Fruit fly (Drosophila melanogaster) whole organism, embryonic: ENCODE data around the gene Cyp4d14.

Source experiments
- Ada2b ChIP-seq: fragments of 200-800 bp; sonication (Bioruptor generic); IDR thresholded peaks from 2 replicates; pipeline ENCODE4 v1.3.6; 2022; ENCODE audit warnings: missing biosample characterization, missing genetic modification characterization
- Adf1 ChIP-seq: fragments of 200-800 bp; sonication (Bioruptor generic); IDR thresholded peaks from 2 replicates; pipeline ENCODE4 v1.3.6; 2022; ENCODE audit warnings: missing biosample characterization, missing genetic modification characterization
- B-H1 ChIP-seq: fragments of 200-800 bp; sonication (Bioruptor generic); IDR thresholded peaks from 3 replicates; pipeline ENCODE4 v1.3.6; 2022; ENCODE audit warnings: missing biosample characterization, missing genetic modification characterization
- Bdp1 ChIP-seq: fragments of 200-800 bp; sonication (Bioruptor generic); optimal IDR thresholded peaks from 3 replicates; lab custom pipeline; 2016; ENCODE audit warnings: missing biosample characterization, missing genetic modification characterization
- CG10321 ChIP-seq: fragments of 200-800 bp; sonication (Bioruptor generic); IDR thresholded peaks from 2 replicates; pipeline ENCODE4 v1.3.6; 2022; ENCODE audit warnings: missing biosample characterization, missing genetic modification characterization
- CG10979 ChIP-seq: fragments of 200-800 bp; sonication (Bioruptor generic); optimal IDR thresholded peaks from 2 replicates; lab custom pipeline; 2018; ENCODE audit warnings: missing biosample characterization, mild to moderate bottlenecking, missing genetic modification characterization, moderate library complexity
- CG12299 ChIP-seq: fragments of 200-800 bp; sonication (Bioruptor generic); optimal IDR thresholded peaks from 2 replicates; lab custom pipeline; 2018; ENCODE audit warnings: missing biosample characterization, mild to moderate bottlenecking, missing genetic modification characterization
- CG14014 ChIP-seq: fragments of 200-800 bp; sonication (Bioruptor generic); IDR thresholded peaks from 2 replicates; pipeline ENCODE4 v1.3.6; 2022; ENCODE audit warnings: missing biosample characterization, missing genetic modification characterization
- CG15696 ChIP-seq: fragments of 200-800 bp; sonication (Bioruptor generic); optimal IDR thresholded peaks from 2 replicates; lab custom pipeline; 2019; ENCODE audit warnings: missing biosample characterization, mild to moderate bottlenecking, missing genetic modification characterization, moderate library complexity
- CG1603 ChIP-seq: fragments of 200-800 bp; sonication (Bioruptor generic); optimal IDR thresholded peaks from 2 replicates; lab custom pipeline; 2019; ENCODE audit warnings: missing biosample characterization, mild to moderate bottlenecking, missing genetic modification characterization, moderate library complexity
- CG2202 ChIP-seq: fragments of 200-800 bp; sonication (Bioruptor generic); optimal IDR thresholded peaks from 2 replicates; lab custom pipeline; 2018; ENCODE audit warnings: missing biosample characterization, mild to moderate bottlenecking, missing genetic modification characterization
- CG34422 ChIP-seq: fragments of 200-800 bp; sonication (Bioruptor generic); IDR thresholded peaks from 3 replicates; pipeline ENCODE4 v1.3.6; 2022; ENCODE audit warnings: missing biosample characterization, missing genetic modification characterization
- CG3838 ChIP-seq: fragments of 200-800 bp; sonication (Bioruptor generic); optimal IDR thresholded peaks from 3 replicates; lab custom pipeline; 2016; ENCODE audit warnings: missing biosample characterization, missing genetic modification characterization
- CG4404 ChIP-seq: fragments of 200-800 bp; sonication (Bioruptor generic); IDR thresholded peaks from 2 replicates; pipeline ENCODE4 v1.3.6; 2022; ENCODE audit warnings: missing biosample characterization, missing genetic modification characterization
- CG6254 ChIP-seq: fragments of 200-800 bp; sonication (Bioruptor generic); optimal IDR thresholded peaks from 3 replicates; lab custom pipeline; 2017; ENCODE audit warnings: mild to moderate bottlenecking, missing biosample characterization, missing genetic modification reagents, missing genetic modification characterization
- CG6272 ChIP-seq: fragments of 200-800 bp; sonication (Bioruptor generic); IDR thresholded peaks from 2 replicates; pipeline ENCODE4 v1.3.6; 2022; ENCODE audit warnings: missing biosample characterization, missing genetic modification characterization
- CG8290 ChIP-seq, 3 experiments: fragments of 200-800 bp; sonication (Bioruptor generic); optimal IDR thresholded peaks; 2 replicates each; lab custom pipeline; 2016 to 2019; ENCODE audit warnings: missing biosample characterization in 3 of 3, missing genetic modification characterization in 3 of 3, mild to moderate bottlenecking in 2 of 3, moderate library complexity in 1 of 3
- CG8478 ChIP-seq: fragments of >200 bp; optimal IDR thresholded peaks from 2 replicates; lab custom pipeline; 2018
- CG9797 ChIP-seq: fragments of 200-800 bp; sonication (Bioruptor generic); optimal IDR thresholded peaks from 3 replicates; lab custom pipeline; 2018; ENCODE audit warnings: missing biosample characterization, mild to moderate bottlenecking, missing genetic modification characterization
- Camta ChIP-seq: fragments of 200-800 bp; sonication (Bioruptor generic); optimal IDR thresholded peaks from 2 replicates; lab custom pipeline; 2016; ENCODE audit warnings: missing biosample characterization, missing genetic modification characterization
- CoRest ChIP-seq: fragments of 200-800 bp; sonication (Bioruptor generic); optimal IDR thresholded peaks from 3 replicates; lab custom pipeline; 2018; ENCODE audit warnings: missing biosample characterization, mild to moderate bottlenecking, missing genetic modification characterization, moderate library complexity
- D ChIP-seq, 2 experiments: fragments of 200-800 bp in 1 of 2; fragments of >200 bp in 1 of 2; sonication (Bioruptor generic) in 1 of 2; optimal IDR thresholded peaks; 2 replicates in 1 of 2; 3 replicates in 1 of 2; lab custom pipeline; 2017; ENCODE audit warnings: mild to moderate bottlenecking in 1 of 2, missing biosample characterization in 1 of 2, missing genetic modification characterization in 1 of 2, missing genetic modification reagents in 1 of 2
- Deaf1 ChIP-seq: fragments of 200-800 bp; optimal IDR thresholded peaks from 3 replicates; lab custom pipeline; 2019; ENCODE audit warnings: missing biosample characterization, mild to moderate bottlenecking, missing genetic modification characterization, moderate library complexity
- Eip74EF ChIP-seq, 2 experiments: fragments of 200-800 bp in 1 of 2; fragments of >200 bp in 1 of 2; sonication (Bioruptor generic) in 1 of 2; optimal IDR thresholded peaks; 2 replicates each; lab custom pipeline; 2017 to 2019; ENCODE audit warnings: missing biosample characterization in 2 of 2, missing genetic modification characterization in 2 of 2, mild to moderate bottlenecking in 1 of 2, moderate library complexity in 1 of 2
- Ets97D ChIP-seq: fragments of 200-800 bp; sonication (Bioruptor generic); optimal IDR thresholded peaks from 3 replicates; lab custom pipeline; 2016; ENCODE audit warnings: missing biosample characterization, missing genetic modification characterization
- Kr ChIP-seq: fragments of 200-800 bp; sonication (Bioruptor generic); optimal IDR thresholded peaks from 2 replicates; lab custom pipeline; 2017; ENCODE audit warnings: missing biosample characterization, mild to moderate bottlenecking, missing genetic modification characterization
- Med ChIP-seq: fragments of 200-800 bp; sonication (Bioruptor generic); peaks from one replicate; lab custom pipeline; 2016; ENCODE audit warnings: missing biosample characterization, missing genetic modification characterization, mild to moderate bottlenecking, inconsistent platforms, moderate library complexity
- Myb ChIP-seq: fragments of 200-800 bp; sonication (Bioruptor generic); optimal IDR thresholded peaks from 2 replicates; lab custom pipeline; 2016; ENCODE audit warnings: missing biosample characterization, missing genetic modification characterization
- Rx ChIP-seq: fragments of 200-800 bp; sonication (Bioruptor generic); IDR thresholded peaks from 2 replicates; pipeline ENCODE4 v1.3.6; 2022; ENCODE audit warnings: missing biosample characterization, missing genetic modification characterization
- bsh ChIP-seq, 2 experiments: fragments of 200-800 bp; sonication (Bioruptor generic); optimal IDR thresholded peaks; 2 replicates each; lab custom pipeline; 2017 to 2018; ENCODE audit warnings: mild to moderate bottlenecking in 2 of 2, missing biosample characterization in 2 of 2, missing genetic modification characterization in 2 of 2, moderate library complexity in 1 of 2
- esg ChIP-seq: fragments of 200-800 bp; sonication (Bioruptor generic); conservative IDR thresholded peaks from 2 replicates; pipeline ENCODE4 v1.3.6; 2022; ENCODE audit warnings: missing biosample characterization, missing genetic modification characterization
- eve ChIP-seq, 2 experiments: fragments of >200 bp; optimal IDR thresholded peaks; 2 replicates each; lab custom pipeline; 2017; ENCODE audit warnings: missing biosample characterization in 2 of 2, missing genetic modification characterization in 2 of 2
- hbn ChIP-seq: fragments of 200-800 bp; sonication (Bioruptor generic); IDR thresholded peaks from 2 replicates; pipeline ENCODE4 v1.3.6; 2022; ENCODE audit warnings: missing biosample characterization, missing genetic modification characterization; ENCODE audit not compliant: partially characterized antibody
- inv ChIP-seq: fragments of 200-800 bp; sonication (Bioruptor generic); IDR thresholded peaks from 2 replicates; pipeline ENCODE4 v1.3.6; 2022; ENCODE audit warnings: missing biosample characterization, missing genetic modification characterization; ENCODE audit not compliant: partially characterized antibody
- nom ChIP-seq: fragments of 200-800 bp; sonication (Bioruptor generic); optimal IDR thresholded peaks from 2 replicates; lab custom pipeline; 2017; ENCODE audit warnings: missing biosample characterization, missing genetic modification characterization, mild to moderate bottlenecking, moderate library complexity, missing genetic modification reagents
- org-1 ChIP-seq: fragments of 200-800 bp; sonication (Bioruptor generic); optimal IDR thresholded peaks from 2 replicates; lab custom pipeline; 2017; ENCODE audit warnings: missing biosample characterization, missing genetic modification characterization
- pnt ChIP-seq: fragments of 200-800 bp; sonication (Bioruptor generic); optimal IDR thresholded peaks from 3 replicates; lab custom pipeline; 2016; ENCODE audit warnings: missing biosample characterization, missing genetic modification characterization
- sd ChIP-seq: fragments of 200-800 bp; sonication (Bioruptor generic); optimal IDR thresholded peaks from 3 replicates; lab custom pipeline; 2018; ENCODE audit warnings: missing biosample characterization, mild to moderate bottlenecking, missing genetic modification characterization, moderate library complexity
- sens ChIP-seq: fragments of 200-800 bp; sonication (Bioruptor generic); peaks from one replicate; lab custom pipeline; 2016; ENCODE audit warnings: missing biosample characterization, missing genetic modification characterization
- seq ChIP-seq: fragments of 200-800 bp; sonication (Bioruptor generic); IDR thresholded peaks from 2 replicates; pipeline ENCODE4 v1.3.6; 2022; ENCODE audit warnings: missing biosample characterization, missing genetic modification characterization
- sob ChIP-seq: fragments of 200-800 bp; sonication (Bioruptor generic); IDR thresholded peaks from 2 replicates; pipeline ENCODE4 v1.3.6; 2022; ENCODE audit warnings: missing biosample characterization, missing genetic modification characterization
- stc ChIP-seq: fragments of 200-800 bp; sonication (Bioruptor generic); IDR thresholded peaks from 2 replicates; pipeline ENCODE4 v1.3.6; 2022; ENCODE audit warnings: missing biosample characterization, missing genetic modification characterization
- ttk ChIP-seq: fragments of 200-800 bp; sonication (Bioruptor generic); IDR thresholded peaks from 2 replicates; pipeline ENCODE4 v2.1.2; 2022; ENCODE audit warnings: missing biosample characterization, missing genetic modification characterization
- unpg ChIP-seq: fragments of 200-800 bp; sonication (Bioruptor generic); optimal IDR thresholded peaks from 3 replicates; lab custom pipeline; 2018; ENCODE audit warnings: missing biosample characterization, mild to moderate bottlenecking, missing genetic modification characterization, moderate library complexity
- vvl ChIP-seq: fragments of 200-800 bp; sonication (Bioruptor generic); IDR thresholded peaks from 2 replicates; pipeline ENCODE4 v1.3.6; 2022; ENCODE audit warnings: missing biosample characterization, missing genetic modification characterization

The Cyp4d14 gene

dm6 chrX:2149478-2149877 is 25.6 kb downstream of the Cyp4d14 start, which contains the start of gene bcn92 (continued):
- peak; percentile 60; the same call in 1 of the 2 replicates for TF ChIP-seq CG14014 (GFP tag; lab: Robert Waterston, UW)

DNA sequence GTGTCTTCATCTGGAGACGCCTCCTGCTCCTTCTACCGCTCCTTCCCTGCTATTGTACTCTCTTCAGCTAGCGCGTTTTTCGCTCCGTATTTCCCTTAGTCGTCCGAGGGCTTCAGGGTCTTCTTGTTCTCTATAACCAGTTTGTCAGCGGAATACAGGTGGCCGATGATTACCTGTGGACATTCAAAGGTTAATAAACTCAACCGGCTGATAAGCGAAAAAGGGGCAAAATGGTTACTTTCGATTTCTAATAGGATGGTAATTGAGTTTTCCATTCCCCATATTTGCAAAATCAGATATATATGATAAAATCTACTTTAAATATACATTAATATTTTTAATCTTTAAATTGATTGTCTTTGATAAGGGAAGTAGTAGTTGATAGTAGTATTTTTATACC is 26.4 kb downstream of the Cyp4d14 start:
- no peak for TF ChIP-seq seq (GFP tag; lab: Robert Waterston, UW)
- TF ChIP-seq Myb (GFP tag; lab: Kevin White, UChicago): no peak
- no peak for TF ChIP-seq nom (GFP tag; lab: Kevin White, UChicago)
- no peak for TF ChIP-seq CG34422 (GFP tag; lab: Robert Waterston, UW)
- no peak for TF ChIP-seq Ada2b (GFP tag; lab: Robert Waterston, UW)
- TF ChIP-seq stc (GFP tag; lab: Robert Waterston, UW): no peak
- TF ChIP-seq B-H1 (GFP tag; lab: Robert Waterston, UW): no peak
- no peak for TF ChIP-seq Ets97D (GFP tag; lab: Kevin White, UChicago)
- no peak for TF ChIP-seq Kr (GFP tag; lab: Kevin White, UChicago)
- no peak for TF ChIP-seq CG12299
- no peak for TF ChIP-seq hbn (GFP tag; lab: Robert Waterston, UW)
- no peak for TF ChIP-seq Bdp1 (GFP tag; lab: Kevin White, UChicago)
- TF ChIP-seq CG6254: no peak

- no peak for TF ChIP-seq CG9797 (GFP tag; lab: Kevin White, UChicago)
- TF ChIP-seq Med (GFP tag; lab: Kevin White, UChicago): peak; percentile 13
Measured at dm6 chrX:2147475-2147874, 27.6 kb downstream of the Cyp4d14 start.

dm6 chrX:2146574-2146973 is 28.5 kb downstream of the Cyp4d14 start:
- TF ChIP-seq CG10979 (tag; lab: Kevin White, UChicago) (peak; percentile 20), esg (GFP tag; lab: Robert Waterston, UW) (0 out of 2 replicates have a peak, but pooled peaks have one; percentile 23), Camta (GFP tag; lab: Kevin White, UChicago) (no peak), eve (GFP tag; optimal IDR thresholded peaks at IDR 0.05; lab: Kevin White, UChicago) (no peak), D (optimal IDR thresholded peaks at IDR 0.05; lab: Kevin White, UChicago) (no peak), D (GFP tag; optimal IDR thresholded peaks at IDR 0.05; lab: Kevin White, UChicago) (no peak), CG8290 (GFP tag; optimal IDR thresholded peaks at IDR 0.05; lab: Kevin White, UChicago) (no peak), CG8290 (tag; optimal IDR thresholded peaks at IDR 0.05; lab: Kevin White, UChicago) (peak in 1 of 2 experiments; percentile 58), CG15696 (tag; lab: Kevin White, UChicago) (peak; percentile 26), bsh (GFP tag; optimal IDR thresholded peaks at IDR 0.05; lab: Kevin White, UChicago) (peak in 1 of 2 experiments; percentile 26), Rx (0 out of 2 replicates have a peak, but pooled peaks have one; percentile 21), CoRest (tag; lab: Kevin White, UChicago) (no peak), CG3838 (no peak), org-1 (GFP tag; lab: Kevin White, UChicago) (peak; percentile 1), vvl (GFP tag; lab: Robert Waterston, UW) (peak; percentile 17; the same call in 1 of the 2 replicates), sd (tag; lab: Kevin White, UChicago) (no peak), sob (GFP tag; lab: Robert Waterston, UW) (no peak), ttk (GFP tag; lab: Robert Waterston, UW) (no peak), CG1603 (peak; percentile 45), CG6272 (GFP tag; lab: Robert Waterston, UW) (no peak), Deaf1 (no peak), CG2202 (tag; lab: Kevin White, UChicago) (no peak), CG4404 (GFP tag; lab: Robert Waterston, UW) (0 out of 2 replicates have a peak, but pooled peaks have one; percentile 6), Adf1 (GFP tag; lab: Robert Waterston, UW) (no peak), Eip74EF (GFP tag; optimal IDR thresholded peaks at IDR 0.05; lab: Kevin White, UChicago) (no peak), inv (no peak), CG14014 (GFP tag; lab: Robert Waterston, UW) (0 out of 2 replicates have a peak, but pooled peaks have one; percentile 7), sens (GFP tag; lab: Kevin White, UChicago) (peak; percentile 39), pnt (GFP tag; lab: Kevin White, UChicago) (no peak), CG6254 (no peak), Ada2b (GFP tag; lab: Robert Waterston, UW) (no peak), unpg (peak; percentile 35), CG10321 (no peak), CG8478 (lab: Kevin White, UChicago) (no peak)
